Fruit fly (Drosophila melanogaster) whole organism, embryonic: ENCODE measurements around the gene Bx.

Experiments used
- Atf-2 ChIP-seq: fragments of 200-800 bp; sonication (Bioruptor generic); optimal IDR thresholded peaks from 2 replicates; lab custom pipeline; 2016; ENCODE audit warnings: missing biosample characterization, missing genetic modification characterization
- CG10274 ChIP-seq: fragments of 200-800 bp; sonication (Bioruptor generic); optimal IDR thresholded peaks from 3 replicates; lab custom pipeline; 2017; ENCODE audit warnings: missing biosample characterization, mild to moderate bottlenecking, missing genetic modification characterization
- CG11093 ChIP-seq: fragments of 200-800 bp; sonication (Bioruptor generic); IDR thresholded peaks from 3 replicates; pipeline ENCODE4 v1.3.6; 2022; ENCODE audit warnings: missing biosample characterization, missing genetic modification characterization
- CG13287 ChIP-seq: fragments of 200-800 bp; sonication (Bioruptor generic); IDR thresholded peaks from 2 replicates; pipeline ENCODE4 v1.3.6; 2022; ENCODE audit warnings: missing biosample characterization, missing genetic modification characterization; ENCODE audit not compliant: partially characterized antibody
- CG15073 ChIP-seq: fragments of 200-800 bp; sonication (Bioruptor generic); optimal IDR thresholded peaks from 2 replicates; lab custom pipeline; 2016; ENCODE audit warnings: missing biosample characterization, missing genetic modification characterization
- CG1529 ChIP-seq: fragments of 200-800 bp; sonication (Bioruptor generic); optimal IDR thresholded peaks from 3 replicates; lab custom pipeline; 2018; ENCODE audit warnings: missing biosample characterization, missing genetic modification characterization
- CG15601 ChIP-seq: fragments of 200-800 bp; sonication (Bioruptor generic); optimal IDR thresholded peaks from 3 replicates; lab custom pipeline; 2019; ENCODE audit warnings: missing biosample characterization, mild to moderate bottlenecking, missing genetic modification characterization, moderate library complexity
- CG1603 ChIP-seq: fragments of 200-800 bp; sonication (Bioruptor generic); optimal IDR thresholded peaks from 2 replicates; lab custom pipeline; 2019; ENCODE audit warnings: missing biosample characterization, mild to moderate bottlenecking, missing genetic modification characterization, moderate library complexity
- CG17361 ChIP-seq: fragments of 200-800 bp; sonication (Bioruptor generic); IDR thresholded peaks from 3 replicates; pipeline ENCODE4 v1.3.6; 2022; ENCODE audit warnings: missing biosample characterization, missing genetic modification characterization
- CG18599 ChIP-seq: fragments of 200-800 bp; sonication (Bioruptor generic); optimal IDR thresholded peaks from 3 replicates; lab custom pipeline; 2017; ENCODE audit warnings: missing biosample characterization, missing genetic modification characterization, mild to moderate bottlenecking, moderate library complexity, missing genetic modification reagents
- CG30403 ChIP-seq: fragments of 200-800 bp; sonication (Bioruptor generic); optimal IDR thresholded peaks from 3 replicates; lab custom pipeline; 2016; ENCODE audit warnings: missing biosample characterization, missing genetic modification characterization
- CG5953 ChIP-seq: fragments of 200-800 bp; sonication (Bioruptor generic); IDR thresholded peaks from 2 replicates; pipeline ENCODE4 v1.3.6; 2022; ENCODE audit warnings: missing biosample characterization, missing genetic modification characterization
- CG6254 ChIP-seq: fragments of 200-800 bp; sonication (Bioruptor generic); optimal IDR thresholded peaks from 3 replicates; lab custom pipeline; 2017; ENCODE audit warnings: mild to moderate bottlenecking, missing biosample characterization, missing genetic modification reagents, missing genetic modification characterization
- CG6813 ChIP-seq: fragments of 200-800 bp; sonication (Bioruptor generic); optimal IDR thresholded peaks from 2 replicates; lab custom pipeline; 2017; ENCODE audit warnings: missing biosample characterization, missing genetic modification characterization, mild to moderate bottlenecking, moderate library complexity, missing genetic modification reagents
- CG8359 ChIP-seq: fragments of 200-800 bp; sonication (Bioruptor generic); optimal IDR thresholded peaks from 2 replicates; lab custom pipeline; 2017; ENCODE audit warnings: missing biosample characterization, mild to moderate bottlenecking, missing genetic modification characterization, borderline replicate concordance
- CG8478 ChIP-seq: fragments of >200 bp; optimal IDR thresholded peaks from 2 replicates; lab custom pipeline; 2018
- CG9609 ChIP-seq: fragments of 200-800 bp; sonication (Bioruptor generic); optimal IDR thresholded peaks from 3 replicates; lab custom pipeline; 2016; ENCODE audit warnings: missing biosample characterization, missing genetic modification characterization
- CG9817 ChIP-seq: fragments of 200-800 bp; sonication (Bioruptor generic); optimal IDR thresholded peaks from 2 replicates; lab custom pipeline; 2018; ENCODE audit warnings: missing biosample characterization, mild to moderate bottlenecking, missing genetic modification characterization, moderate library complexity
- CHES-1-like ChIP-seq: fragments of 200-800 bp; sonication (Bioruptor generic); optimal IDR thresholded peaks from 2 replicates; lab custom pipeline; 2016; ENCODE audit warnings: missing biosample characterization, missing genetic modification characterization
- CoRest ChIP-seq: fragments of 200-800 bp; sonication (Bioruptor generic); optimal IDR thresholded peaks from 3 replicates; lab custom pipeline; 2018; ENCODE audit warnings: missing biosample characterization, mild to moderate bottlenecking, missing genetic modification characterization, moderate library complexity
- Dip3 ChIP-seq: fragments of 200-800 bp; sonication (Bioruptor generic); optimal IDR thresholded peaks from 3 replicates; lab custom pipeline; 2016; ENCODE audit warnings: missing biosample characterization, missing genetic modification characterization
- Dp ChIP-seq: fragments of 200-800 bp; sonication (Bioruptor generic); optimal IDR thresholded peaks from 2 replicates; lab custom pipeline; 2018; ENCODE audit warnings: missing biosample characterization, mild to moderate bottlenecking, missing genetic modification characterization, moderate library complexity
- Elba2 ChIP-seq: fragments of 200-800 bp; sonication (Bioruptor generic); optimal IDR thresholded peaks from 3 replicates; lab custom pipeline; 2016; ENCODE audit warnings: missing biosample characterization, missing genetic modification characterization
- HLH3B ChIP-seq: fragments of 200-800 bp; sonication (Bioruptor generic); IDR thresholded peaks from 2 replicates; pipeline ENCODE4 v1.3.6; 2022; ENCODE audit warnings: missing biosample characterization, missing genetic modification characterization
- HLHmδ ChIP-seq: fragments of 200-800 bp; sonication (Bioruptor generic); optimal IDR thresholded peaks from 2 replicates; lab custom pipeline; 2018; ENCODE audit warnings: missing biosample characterization, mild to moderate bottlenecking, missing genetic modification characterization, moderate library complexity
- Mes4 ChIP-seq: fragments of 200-800 bp; sonication (Bioruptor generic); optimal IDR thresholded peaks from 2 replicates; lab custom pipeline; 2016; ENCODE audit warnings: missing biosample characterization, missing genetic modification characterization
- Myb ChIP-seq: fragments of 200-800 bp; sonication (Bioruptor generic); optimal IDR thresholded peaks from 2 replicates; lab custom pipeline; 2016; ENCODE audit warnings: missing biosample characterization, missing genetic modification characterization
- Nf-YC ChIP-seq: fragments of 200-800 bp; optimal IDR thresholded peaks from 3 replicates; lab custom pipeline; 2019; ENCODE audit warnings: missing biosample characterization, mild to moderate bottlenecking, missing genetic modification characterization, moderate library complexity
- Oaz ChIP-seq: fragments of 200-800 bp; sonication (Bioruptor generic); IDR thresholded peaks from 2 replicates; pipeline ENCODE4 v1.3.6; 2022; ENCODE audit warnings: missing biosample characterization, missing genetic modification characterization
- Optix ChIP-seq: fragments of 200-800 bp; sonication (Bioruptor generic); IDR thresholded peaks from 3 replicates; pipeline ENCODE4 v1.3.6; 2022; ENCODE audit warnings: missing biosample characterization, missing genetic modification characterization
- Ravus ChIP-seq: fragments of 200-800 bp; sonication (Bioruptor generic); IDR thresholded peaks from 2 replicates; pipeline ENCODE4 v1.3.6; 2022; ENCODE audit warnings: missing biosample characterization, missing genetic modification characterization
- ap ChIP-seq: fragments of 200-800 bp; sonication (Bioruptor generic); IDR thresholded peaks from 2 replicates; pipeline ENCODE4 v1.3.6; 2022; ENCODE audit warnings: missing biosample characterization, missing genetic modification characterization
- bab2 ChIP-seq: fragments of 200-800 bp; sonication (Bioruptor generic); optimal IDR thresholded peaks from 2 replicates; lab custom pipeline; 2016; ENCODE audit warnings: missing biosample characterization, missing genetic modification characterization
- bowl ChIP-seq: fragments of 200-800 bp; sonication (Bioruptor generic); IDR thresholded peaks from 2 replicates; pipeline ENCODE4 v1.3.6; 2022; ENCODE audit warnings: missing biosample characterization, missing genetic modification characterization
- ci ChIP-seq: fragments of 200-800 bp; sonication (Bioruptor generic); IDR thresholded peaks from 3 replicates; pipeline ENCODE4 v1.3.6; 2022; ENCODE audit warnings: missing biosample characterization, missing genetic modification characterization
- danr ChIP-seq: fragments of 200-800 bp; sonication (Bioruptor generic); IDR thresholded peaks from 2 replicates; pipeline ENCODE4 v1.3.6; 2022; ENCODE audit warnings: missing biosample characterization, missing genetic modification characterization
- dysf ChIP-seq: fragments of 200-800 bp; sonication (Bioruptor generic); IDR thresholded peaks from 3 replicates; pipeline ENCODE4 v1.3.6; 2022; ENCODE audit warnings: missing biosample characterization, missing genetic modification characterization
- exex ChIP-seq: fragments of 200-800 bp; sonication (Bioruptor generic); optimal IDR thresholded peaks from 4 replicates; lab custom pipeline; 2018; ENCODE audit warnings: missing biosample characterization, mild to moderate bottlenecking, missing genetic modification characterization, moderate library complexity
- ftz-f1 ChIP-seq: fragments of 200-800 bp; sonication (Bioruptor generic); optimal IDR thresholded peaks from 2 replicates; lab custom pipeline; 2016; ENCODE audit warnings: missing biosample characterization, missing genetic modification characterization
- gem ChIP-seq: fragments of 200-800 bp; sonication (Bioruptor generic); optimal IDR thresholded peaks from 2 replicates; lab custom pipeline; 2019; ENCODE audit warnings: missing biosample characterization, mild to moderate bottlenecking, missing genetic modification characterization, moderate library complexity
- jumu ChIP-seq: fragments of 200-800 bp; sonication (Bioruptor generic); optimal IDR thresholded peaks from 3 replicates; lab custom pipeline; 2016; ENCODE audit warnings: missing biosample characterization, missing genetic modification characterization
- ken ChIP-seq: fragments of 200-800 bp; sonication (Bioruptor generic); IDR thresholded peaks from 3 replicates; pipeline ENCODE4 v1.3.6; 2022; ENCODE audit warnings: missing biosample characterization, missing genetic modification characterization
- lab ChIP-seq: fragments of 200-800 bp; sonication (Bioruptor generic); optimal IDR thresholded peaks from 3 replicates; lab custom pipeline; 2017; ENCODE audit warnings: missing biosample characterization, missing genetic modification characterization, mild to moderate bottlenecking, moderate library complexity, missing genetic modification reagents
- mam ChIP-seq: fragments of 200-800 bp; sonication (Bioruptor generic); optimal IDR thresholded peaks from 3 replicates; lab custom pipeline; 2016; ENCODE audit warnings: missing biosample characterization, missing genetic modification characterization
- nau ChIP-seq: fragments of 200-800 bp; sonication (Bioruptor generic); optimal IDR thresholded peaks from 3 replicates; lab custom pipeline; 2017; ENCODE audit warnings: missing biosample characterization, mild to moderate bottlenecking, missing genetic modification characterization, missing genetic modification reagents
- nerfin-1 ChIP-seq: fragments of 200-800 bp; sonication (Bioruptor generic); optimal IDR thresholded peaks from 3 replicates; lab custom pipeline; 2019; ENCODE audit warnings: missing biosample characterization, mild to moderate bottlenecking, missing genetic modification characterization, moderate library complexity
- odd ChIP-seq: fragments of 200-800 bp; sonication (Bioruptor generic); optimal IDR thresholded peaks from 2 replicates; lab custom pipeline; 2017; ENCODE audit warnings: missing biosample characterization, mild to moderate bottlenecking, missing genetic modification characterization
- prd ChIP-seq, 3 experiments: fragments of >200 bp in 2 of 3; fragments of 200-800 bp in 1 of 3; sonication (Bioruptor generic) in 1 of 3; optimal IDR thresholded peaks in 2 of 3; IDR thresholded peaks in 1 of 3; 2 replicates in 2 of 3; 3 replicates in 1 of 3; pipeline versions ENCODE4 v1.3.6 to Lab custom; 2017 to 2022; ENCODE audit warnings: missing biosample characterization in 1 of 3, missing genetic modification characterization in 1 of 3
- run ChIP-seq: fragments of 200-800 bp; sonication (Bioruptor generic); optimal IDR thresholded peaks from 3 replicates; lab custom pipeline; 2018; ENCODE audit warnings: missing biosample characterization, mild to moderate bottlenecking, missing genetic modification characterization
- sens-2 ChIP-seq: fragments of 200-800 bp; sonication (Bioruptor generic); IDR thresholded peaks from 2 replicates; pipeline ENCODE4 v1.3.6; 2022; ENCODE audit warnings: missing biosample characterization, missing genetic modification characterization
- tna ChIP-seq: fragments of 200-800 bp; sonication (Bioruptor generic); IDR thresholded peaks from 2 replicates; pipeline ENCODE4 v1.3.6; 2022; ENCODE audit warnings: missing biosample characterization, missing genetic modification characterization; ENCODE audit not compliant: partially characterized antibody

The Bx gene

dm6 chrX:18613434-18613833 lies 98.2 kb downstream of the Bx start (continued):
- TF ChIP-seq dysf (GFP tag; lab: Robert Waterston, UW) (0 out of 3 replicates have a peak, but pooled peaks have one; percentile 15), sens-2 (GFP tag; lab: Robert Waterston, UW) (no peak), ftz-f1 (GFP tag; lab: Kevin White, UChicago) (no peak), bowl (GFP tag; lab: Robert Waterston, UW) (no peak), CG1529 (GFP tag; lab: Kevin White, UChicago) (no peak), CG5953 (GFP tag; lab: Robert Waterston, UW) (no peak), prd (optimal IDR thresholded peaks at IDR 0.05; lab: Kevin White, UChicago) (no peak), prd (GFP tag; IDR thresholded peaks at IDR 0.05; lab: Robert Waterston, UW) (peak; percentile 56; the same call in 2 of the 3 replicates), run (no peak), mam (GFP tag; lab: Kevin White, UChicago) (no peak), gem (tag; lab: Kevin White, UChicago) (no peak), CG1603 (tag; lab: Kevin White, UChicago) (no peak), Ravus (GFP tag; lab: Robert Waterston, UW) (no peak), CoRest (tag; lab: Kevin White, UChicago) (peak; percentile 5), Oaz (GFP tag; lab: Robert Waterston, UW) (no peak), CG11093 (GFP tag; lab: Robert Waterston, UW) (no peak), CG13287 (GFP tag; lab: Robert Waterston, UW) (no peak), Elba2 (no peak), CG8359 (GFP tag; lab: Kevin White, UChicago) (no peak), HLHmδ (no peak), CG9609 (GFP tag; lab: Kevin White, UChicago) (no peak), Atf-2 (GFP tag; lab: Kevin White, UChicago) (no peak), nau (no peak), CG9817 (tag; lab: Kevin White, UChicago) (no peak), bab2 (GFP tag; lab: Kevin White, UChicago) (no peak), ap (GFP tag; lab: Robert Waterston, UW) (no peak), nerfin-1 (tag; lab: Kevin White, UChicago) (no peak), CG6254 (GFP tag; lab: Kevin White, UChicago) (no peak), CG17361 (GFP tag; lab: Robert Waterston, UW) (no peak), CG30403 (GFP tag; lab: Kevin White, UChicago) (no peak), danr (GFP tag; lab: Robert Waterston, UW) (no peak), CG6813 (GFP tag; lab: Kevin White, UChicago) (no peak), jumu (GFP tag; lab: Kevin White, UChicago) (no peak), HLH3B (peak; percentile 10; the same call in 1 of the 2 replicates), tna (GFP tag; lab: Robert Waterston, UW) (no peak), Mes4 (GFP tag; lab: Kevin White, UChicago) (no peak), CG18599 (GFP tag; lab: Kevin White, UChicago) (peak; percentile 55), CG15073 (no peak), exex (tag; lab: Kevin White, UChicago) (no peak), Nf-YC (tag; lab: Kevin White, UChicago) (no peak), Dp (GFP tag; lab: Kevin White, UChicago) (no peak), ci (GFP tag; lab: Robert Waterston, UW) (no peak), CG15601 (tag; lab: Kevin White, UChicago) (no peak), CG8478 (no peak), odd (GFP tag; lab: Kevin White, UChicago) (no peak), Optix (GFP tag; lab: Robert Waterston, UW) (no peak), Myb (no peak), ken (GFP tag; lab: Robert Waterston, UW) (0 out of 3 replicates have a peak, but pooled peaks have one; percentile 9), CG10274 (peak; percentile 81), lab (GFP tag; lab: Kevin White, UChicago) (peak; percentile 29), CHES-1-like (GFP tag; lab: Kevin White, UChicago) (no peak), Dip3 (GFP tag; lab: Kevin White, UChicago) (no peak)
